Fruit fly (Drosophila melanogaster): ENCODE results near the gene ND-20L.

dm6 chr3R:29494482-29494881, 21.0 kb upstream of the ND-20L start, which contains the start of gene FipoQ:
- TF ChIP-seq CG7045 (GFP tag; optimal IDR thresholded peaks at IDR 0.05) (no peak), bab1 (GFP tag; optimal IDR thresholded peaks at IDR 0.05) (no peak), CG12768 (GFP tag; optimal IDR thresholded peaks at IDR 0.05) (no peak), toe (GFP tag; optimal IDR thresholded peaks at IDR 0.05) (no peak)

Measured in whole organism, adult.